Comparison of ENCODE assay signal across 1 fruit fly cellular context in the genomic region with DNA sequence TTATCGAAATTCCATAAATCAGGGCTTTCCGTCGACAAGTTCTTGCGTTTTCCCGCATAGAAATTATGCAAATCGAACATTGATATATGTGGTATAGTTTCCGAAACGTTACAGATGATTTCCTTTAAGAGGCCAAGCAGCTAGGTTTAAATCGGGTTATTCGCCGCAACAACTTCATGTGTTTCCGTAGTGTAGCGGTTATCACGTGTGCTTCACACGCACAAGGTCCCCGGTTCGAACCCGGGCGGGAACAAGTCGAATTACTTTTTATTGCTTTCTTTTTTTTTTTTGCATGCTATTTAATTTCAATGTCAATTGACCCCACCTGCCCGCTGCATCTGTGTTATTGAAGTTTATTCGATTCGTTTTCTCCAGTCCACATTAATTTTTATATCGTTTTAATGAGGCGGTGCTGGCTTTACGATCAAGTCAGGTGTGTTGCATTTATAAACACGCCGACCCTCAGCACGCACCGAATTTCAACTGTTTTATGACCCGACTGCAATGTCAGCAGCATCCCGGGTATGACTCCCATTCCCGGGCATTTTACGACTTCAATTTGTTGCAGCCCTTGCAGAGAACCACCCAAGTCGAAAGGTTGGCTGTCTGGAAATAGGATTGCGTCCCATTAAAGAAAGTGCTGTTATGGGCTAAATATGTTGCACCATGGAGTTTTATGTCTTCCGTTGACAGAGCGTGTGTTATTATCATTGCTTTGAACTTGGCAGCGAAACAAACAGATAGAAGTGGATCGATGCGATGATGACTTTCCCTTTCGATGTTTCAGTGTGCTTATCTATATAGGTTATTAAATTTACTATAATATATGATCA.
A peak's percentile ranks its signal among the peaks of the same experiment; 100 is the strongest.
TF ChIP-seq lines count a peak whose summit lies in the region.

No protein-coding gene starts in this region.

TF ChIP-seq in whole organism, embryonic, 481 proteins besides CTCF, POLR2A, EP300 and RAD21 (continued from another document):
- TF ChIP-seq CG4730 (GFP tag; IDR thresholded peaks at IDR 0.05; lab: Robert Waterston, UW) (no peak), CG6791 (GFP tag; IDR thresholded peaks at IDR 0.05; lab: Robert Waterston, UW; ENCODE audit: partially characterized antibody) (peak; percentile 91), mld (GFP tag; IDR thresholded peaks at IDR 0.05; lab: Robert Waterston, UW; ENCODE audit: partially characterized antibody) (peak; percentile 84), CG14710 (tag; optimal IDR thresholded peaks at IDR 0.05; lab: Kevin White, UChicago) (no peak), CG3163 (GFP tag; optimal IDR thresholded peaks at IDR 0.05; lab: Kevin White, UChicago) (no peak), ato (GFP tag; IDR thresholded peaks at IDR 0.05; lab: Robert Waterston, UW; ENCODE audit: partially characterized antibody) (peak; percentile 68), HLH4C (GFP tag; IDR thresholded peaks at IDR 0.05; lab: Robert Waterston, UW; ENCODE audit: partially characterized antibody) (peak; percentile 60), pzg (GFP tag; optimal IDR thresholded peaks at IDR 0.05; lab: Kevin White, UChicago) (no peak), Bdp1 (GFP tag; optimal IDR thresholded peaks at IDR 0.05; lab: Kevin White, UChicago) (peak; percentile 99), CG14014 (GFP tag; IDR thresholded peaks at IDR 0.05; lab: Robert Waterston, UW) (no peak), kni (GFP tag; optimal IDR thresholded peaks at IDR 0.05; lab: Kevin White, UChicago) (no peak), Atf6 (GFP tag; IDR thresholded peaks at IDR 0.05; lab: Robert Waterston, UW) (peak; percentile 23; the same call in 1 of the 2 replicates), unpg (GFP tag; optimal IDR thresholded peaks at IDR 0.05; lab: Kevin White, UChicago) (no peak), chinmo (GFP tag; IDR thresholded peaks at IDR 0.05; lab: Robert Waterston, UW; ENCODE audit: partially characterized antibody) (peak; percentile 72; the same call in 1 of the 4 replicates), CG17186 (GFP tag; optimal IDR thresholded peaks at IDR 0.05; lab: Kevin White, UChicago) (no peak), wdn (GFP tag; IDR thresholded peaks at IDR 0.05; lab: Robert Waterston, UW) (0 out of 2 replicates have a peak, but pooled peaks have one; percentile 4), CG10147 (GFP tag; optimal IDR thresholded peaks at IDR 0.05; lab: Kevin White, UChicago) (no peak), B-H2 (GFP tag; optimal IDR thresholded peaks at IDR 0.05; lab: Kevin White, UChicago) (no peak), CG1529 (GFP tag; optimal IDR thresholded peaks at IDR 0.05; lab: Kevin White, UChicago) (no peak), h (optimal IDR thresholded peaks at IDR 0.05; lab: Kevin White, UChicago) (no peak), br (optimal IDR thresholded peaks at IDR 0.05; lab: Kevin White, UChicago) (no peak), gfzf (GFP tag; optimal IDR thresholded peaks at IDR 0.05; lab: Kevin White, UChicago) (no peak), wek (GFP tag; optimal IDR thresholded peaks at IDR 0.05; lab: Kevin White, UChicago) (no peak), bbx (GFP tag; IDR thresholded peaks at IDR 0.05; lab: Robert Waterston, UW; ENCODE audit: partially characterized antibody) (peak; percentile 81), CG34224 (GFP tag; IDR thresholded peaks at IDR 0.05; lab: Robert Waterston, UW; ENCODE audit: partially characterized antibody) (peak; percentile 67), vvl (GFP tag; IDR thresholded peaks at IDR 0.05; lab: Robert Waterston, UW) (peak; percentile 24; the same call in 1 of the 2 replicates), nerfin-2 (GFP tag; IDR thresholded peaks at IDR 0.05; lab: Robert Waterston, UW; ENCODE audit: partially characterized antibody) (peak; percentile 85), hb (GFP tag; IDR thresholded peaks at IDR 0.05; lab: Robert Waterston, UW; ENCODE audit: partially characterized antibody) (peak; percentile 59; the same call in 1 of the 3 replicates), ci (GFP tag; IDR thresholded peaks at IDR 0.05; lab: Robert Waterston, UW) (peak; percentile 8; the same call in 1 of the 3 replicates), CG2129 (GFP tag; IDR thresholded peaks at IDR 0.05; lab: Robert Waterston, UW; ENCODE audit: partially characterized antibody) (no peak), hbn (GFP tag; IDR thresholded peaks at IDR 0.05; lab: Robert Waterston, UW; ENCODE audit: partially characterized antibody) (0 out of 2 replicates have a peak, but pooled peaks have one; percentile 31), unc-4 (GFP tag; IDR thresholded peaks at IDR 0.05; lab: Robert Waterston, UW; ENCODE audit: partially characterized antibody) (0 out of 2 replicates have a peak, but pooled peaks have one; percentile 24), nom (GFP tag; optimal IDR thresholded peaks at IDR 0.05; lab: Kevin White, UChicago) (no peak), CHES-1-like (GFP tag; optimal IDR thresholded peaks at IDR 0.05; lab: Kevin White, UChicago) (no peak), CG42726 (GFP tag; IDR thresholded peaks at IDR 0.05; lab: Robert Waterston, UW; ENCODE audit: partially characterized antibody) (peak; percentile 89), tna (GFP tag; IDR thresholded peaks at IDR 0.05; lab: Robert Waterston, UW; ENCODE audit: partially characterized antibody) (peak; percentile 73)
